Worm (Caenorhabditis elegans): ENCODE measurements around the gene F54D12.9.

- TF ChIP-seq elt-1 (tag; optimal IDR thresholded peaks at IDR 0.05; ENCODE audit: borderline replicate concordance, insufficient read depth) (no peak), ztf-11 (tag; optimal IDR thresholded peaks at IDR 0.05) (no peak), snpc-4 (tag; optimal IDR thresholded peaks at IDR 0.05) (no peak), pha-4 (tag; optimal IDR thresholded peaks at IDR 0.05) (no peak), drap-1 (GFP tag; optimal IDR thresholded peaks at IDR 0.05) (no peak), nhr-12 (tag; optimal IDR thresholded peaks at IDR 0.05) (no peak)
Observed at ce11 chrII:1355480-1355879, 26.0 kb downstream of the F54D12.9 start, which contains the start of gene C13A10.1.
